Worm (Caenorhabditis elegans) whole organism, young adult: ENCODE data around the gene Y55H10A.2.

Experiments used
- B0035.1 ChIP-seq: sonication (generic microtip); optimal IDR thresholded peaks from 2 replicates; lab custom pipeline; 2016; ENCODE audit warnings: missing genetic modification characterization, mild to moderate bottlenecking, missing compliant biosample characterization, missing genotype, missing genetic modification reagents
- C06A6.2 ChIP-seq: fragments of 200-800 bp; sonication (Bioruptor generic); conservative IDR thresholded peaks from 2 replicates; pipeline ENCODE4 v1.3.6; 2022; ENCODE audit warnings: missing genetic modification characterization, missing compliant biosample characterization
- F10E7.11 ChIP-seq: sonication (generic microtip); optimal IDR thresholded peaks from 2 replicates; lab custom pipeline; 2017; ENCODE audit warnings: mild to moderate bottlenecking, missing genetic modification characterization, moderate library complexity, missing compliant biosample characterization
- F22D6.2 ChIP-seq: sonication (generic microtip); optimal IDR thresholded peaks from 2 replicates; lab custom pipeline; 2016; ENCODE audit warnings: mild to moderate bottlenecking, missing genetic modification characterization, missing compliant biosample characterization
- F23B12.7 ChIP-seq: sonication (generic microtip); optimal IDR thresholded peaks from 2 replicates; lab custom pipeline; 2017; ENCODE audit warnings: missing genetic modification characterization, mild to moderate bottlenecking, missing compliant biosample characterization, antibody characterized with exemption, moderate library complexity; ENCODE audit not compliant: insufficient read depth
- F37B4.10 ChIP-seq: fragments of 200-800 bp; sonication (Bioruptor generic); IDR thresholded peaks from 2 replicates; pipeline ENCODE4 v1.3.6; 2022; ENCODE audit warnings: missing genetic modification characterization, missing compliant biosample characterization
- F52B5.7 ChIP-seq: sonication (generic microtip); optimal IDR thresholded peaks from 2 replicates; lab custom pipeline; 2016; ENCODE audit warnings: mild to moderate bottlenecking, missing genetic modification characterization, missing compliant biosample characterization
- F55B11.4 ChIP-seq: sonication (generic microtip); optimal IDR thresholded peaks from 2 replicates; lab custom pipeline; 2016; ENCODE audit warnings: missing compliant biosample characterization, missing genetic modification characterization, borderline replicate concordance; ENCODE audit not compliant: insufficient read depth
- K12H6.12 ChIP-seq: fragments of 200-800 bp; sonication (Bioruptor generic); optimal IDR thresholded peaks from 2 replicates; lab custom pipeline; 2018; ENCODE audit warnings: mild to moderate bottlenecking, missing genetic modification characterization, missing compliant biosample characterization
- Y53F4B.3 ChIP-seq: fragments of 200-800 bp; sonication (Bioruptor generic); IDR thresholded peaks from 2 replicates; pipeline ENCODE4 v1.3.6; 2022; ENCODE audit warnings: missing genetic modification reagents, missing genetic modification characterization, missing compliant biosample characterization
- Y56A3A.18 ChIP-seq: fragments of 200-800 bp; sonication (Bioruptor generic); IDR thresholded peaks from 2 replicates; pipeline ENCODE4 v1.3.6; 2022; ENCODE audit warnings: missing genetic modification reagents, missing genetic modification characterization, missing compliant biosample characterization
- Y67H2A.10 ChIP-seq: fragments of 200-800 bp; sonication (Bioruptor generic); conservative IDR thresholded peaks from 2 replicates; pipeline ENCODE4 v1.3.6; 2022; ENCODE audit warnings: missing genetic modification reagents, missing genetic modification characterization, missing compliant biosample characterization
- Y79H2A.3 ChIP-seq: fragments of 200-800 bp; sonication (Bioruptor generic); conservative IDR thresholded peaks from 2 replicates; pipeline ENCODE4 v1.3.6; 2022; ENCODE audit warnings: missing genetic modification reagents, missing genetic modification characterization, missing compliant biosample characterization
- ZK185.1 ChIP-seq: sonication (generic microtip); optimal IDR thresholded peaks from 2 replicates; lab custom pipeline; 2016; ENCODE audit warnings: mild to moderate bottlenecking, missing genetic modification characterization, missing compliant biosample characterization; ENCODE audit not compliant: poor library complexity, severe bottlenecking
- akir-1 ChIP-seq: fragments of 200-800 bp; sonication (Bioruptor generic); optimal IDR thresholded peaks from 2 replicates; lab custom pipeline; 2018; ENCODE audit warnings: mild to moderate bottlenecking, missing genetic modification characterization, moderate library complexity, missing compliant biosample characterization
- atf-7 ChIP-seq: sonication (generic microtip); optimal IDR thresholded peaks from 2 replicates; lab custom pipeline; 2017; ENCODE audit warnings: mild to moderate bottlenecking, missing genetic modification characterization, missing compliant biosample characterization
- ccch-3 ChIP-seq: fragments of 200-800 bp; sonication (Bioruptor generic); optimal IDR thresholded peaks from 2 replicates; lab custom pipeline; 2018; ENCODE audit warnings: mild to moderate bottlenecking, missing genetic modification characterization, missing compliant biosample characterization
- ceh-100 ChIP-seq: fragments of 200-800 bp; sonication (Bioruptor generic); IDR thresholded peaks from 2 replicates; pipeline ENCODE4 v1.3.6; 2022; ENCODE audit warnings: missing genetic modification reagents, missing genetic modification characterization, missing compliant biosample characterization
- ceh-79 ChIP-seq: sonication (generic microtip); optimal IDR thresholded peaks from 2 replicates; lab custom pipeline; 2017; ENCODE audit warnings: mild to moderate bottlenecking, missing genetic modification characterization, missing compliant biosample characterization
- dpff-1 ChIP-seq: sonication (generic microtip); optimal IDR thresholded peaks from 2 replicates; lab custom pipeline; 2017; ENCODE audit warnings: mild to moderate bottlenecking, missing genetic modification characterization, missing compliant biosample characterization
- ets-4 ChIP-seq: fragments of 200-800 bp; sonication (Bioruptor generic); optimal IDR thresholded peaks from 2 replicates; lab custom pipeline; 2018; ENCODE audit warnings: mild to moderate bottlenecking, missing genetic modification characterization, missing compliant biosample characterization
- fkh-3 ChIP-seq: sonication (generic microtip); optimal IDR thresholded peaks from 2 replicates; lab custom pipeline; 2016; ENCODE audit warnings: mild to moderate bottlenecking, missing genetic modification characterization, missing compliant biosample characterization
- him-1 ChIP-seq: sonication (generic microtip); optimal IDR thresholded peaks from 2 replicates; lab custom pipeline; 2016; ENCODE audit warnings: missing genotype, missing genetic modification reagents, missing genetic modification characterization, missing compliant biosample characterization
- hlh-12 ChIP-seq: sonication (generic microtip); optimal IDR thresholded peaks from 2 replicates; lab custom pipeline; 2016; ENCODE audit warnings: missing genetic modification characterization, missing compliant biosample characterization
- hlh-26 ChIP-seq: fragments of 200-800 bp; sonication (Bioruptor generic); conservative IDR thresholded peaks from 2 replicates; pipeline ENCODE4 v1.3.6; 2022; ENCODE audit warnings: missing genetic modification reagents, missing genetic modification characterization, missing compliant biosample characterization
- let-526 ChIP-seq: fragments of 200-800 bp; sonication (Bioruptor generic); IDR thresholded peaks from 2 replicates; pipeline ENCODE4 v1.3.6; 2022; ENCODE audit warnings: missing genetic modification reagents, missing genetic modification characterization, missing compliant biosample characterization
- lin-35 ChIP-seq, 3 experiments: fragments of 150-350 bp in 2 of 3; sonication (generic microtip) in 1 of 3; optimal IDR thresholded peaks; 2 replicates each; lab custom pipeline; 2014 to 2018; ENCODE audit warnings: missing biosample characterization in 3 of 3, missing genetic modification characterization in 3 of 3, missing genetic modification reagents in 3 of 3
- lin-54 ChIP-seq: fragments of 200-800 bp; sonication (Bioruptor generic); optimal IDR thresholded peaks from 2 replicates; lab custom pipeline; 2018; ENCODE audit warnings: mild to moderate bottlenecking, missing genetic modification characterization, missing compliant biosample characterization
- lsy-27 ChIP-seq: sonication (generic microtip); optimal IDR thresholded peaks from 2 replicates; lab custom pipeline; 2017; ENCODE audit warnings: missing genetic modification characterization, mild to moderate bottlenecking, missing compliant biosample characterization, antibody characterized with exemption, missing genotype, borderline replicate concordance; ENCODE audit not compliant: insufficient read depth
- madf-8 ChIP-seq: fragments of 200-800 bp; sonication (Bioruptor generic); conservative IDR thresholded peaks from 2 replicates; pipeline ENCODE4 v1.3.6; 2022; ENCODE audit warnings: missing genetic modification reagents, missing genetic modification characterization, missing compliant biosample characterization
- mel-28 ChIP-seq: sonication (generic microtip); optimal IDR thresholded peaks from 2 replicates; lab custom pipeline; 2016; ENCODE audit warnings: borderline replicate concordance, mild to moderate bottlenecking, missing genetic modification characterization, missing compliant biosample characterization
- mes-4 ChIP-seq: sonication (generic microtip); optimal IDR thresholded peaks from 2 replicates; lab custom pipeline; 2016; ENCODE audit warnings: missing genotype, missing genetic modification characterization, missing compliant biosample characterization
- nfya-2 ChIP-seq: fragments of 200-800 bp; sonication (Bioruptor generic); IDR thresholded peaks from 2 replicates; pipeline ENCODE4 v1.3.6; 2022; ENCODE audit warnings: missing genetic modification reagents, missing genetic modification characterization, missing compliant biosample characterization
- nfyb-1 ChIP-seq: fragments of 200-800 bp; sonication (Bioruptor generic); IDR thresholded peaks from 2 replicates; pipeline ENCODE4 v1.3.6; 2022; ENCODE audit warnings: missing genetic modification reagents, missing genetic modification characterization, missing compliant biosample characterization
- nhr-120 ChIP-seq: fragments of 200-800 bp; sonication (Bioruptor generic); IDR thresholded peaks from 2 replicates; pipeline ENCODE4 v1.3.6; 2022; ENCODE audit warnings: missing genetic modification characterization, missing compliant biosample characterization
- nhr-179 ChIP-seq: sonication (generic microtip); optimal IDR thresholded peaks from 2 replicates; lab custom pipeline; 2016; ENCODE audit warnings: mild to moderate bottlenecking, missing genetic modification characterization, missing compliant biosample characterization
- nhr-27 ChIP-seq: fragments of 200-800 bp; sonication (Bioruptor generic); optimal IDR thresholded peaks from 2 replicates; lab custom pipeline; 2018; ENCODE audit warnings: mild to moderate bottlenecking, missing genetic modification characterization, moderate library complexity, missing compliant biosample characterization
- pbrm-1 ChIP-seq: fragments of 200-800 bp; sonication (Bioruptor generic); IDR thresholded peaks from 2 replicates; pipeline ENCODE4 v1.3.6; 2022; ENCODE audit warnings: missing genetic modification reagents, missing genetic modification characterization, missing compliant biosample characterization
- rcor-1 ChIP-seq: fragments of 200-800 bp; sonication (Bioruptor generic); IDR thresholded peaks from 2 replicates; pipeline ENCODE4 v1.3.6; 2022; ENCODE audit warnings: missing genetic modification reagents, missing genetic modification characterization, missing compliant biosample characterization
- rpc-1 ChIP-seq, 2 experiments: fragments of 150-350 bp in 1 of 2; sonication (generic microtip) in 1 of 2; optimal IDR thresholded peaks; 2 replicates each; lab custom pipeline; 2014 to 2018; ENCODE audit warnings: missing biosample characterization in 1 of 2, missing genetic modification characterization in 1 of 2, missing genetic modification reagents in 1 of 2, missing genotype in 1 of 2
- snpc-1.3 ChIP-seq: sonication (generic microtip); optimal IDR thresholded peaks from 2 replicates; lab custom pipeline; 2017; ENCODE audit warnings: missing genetic modification characterization, mild to moderate bottlenecking, missing compliant biosample characterization, antibody characterized with exemption, moderate library complexity, missing genotype, missing genetic modification reagents; ENCODE audit not compliant: insufficient read depth
- snpc-4 ChIP-seq, 5 experiments: fragments of 150-350 bp in 1 of 5; sonication (generic microtip) in 4 of 5; optimal IDR thresholded peaks; 2 replicates each; lab custom pipeline; 2014 to 2018; ENCODE audit warnings: missing genetic modification characterization in 5 of 5, missing biosample characterization in 3 of 5, antibody characterized with exemption in 2 of 5, mild to moderate bottlenecking in 2 of 5, missing compliant biosample characterization in 2 of 5, missing genotype in 2 of 5, moderate library complexity in 2 of 5, missing genetic modification reagents in 1 of 5
- somi-1 ChIP-seq: fragments of 200-800 bp; sonication (Bioruptor generic); optimal IDR thresholded peaks from 2 replicates; lab custom pipeline; 2018; ENCODE audit warnings: mild to moderate bottlenecking, missing genetic modification characterization, missing compliant biosample characterization
- unc-130 ChIP-seq: sonication (generic microtip); optimal IDR thresholded peaks from 2 replicates; lab custom pipeline; 2016; ENCODE audit warnings: missing genetic modification reagents, missing genetic modification characterization, missing compliant biosample characterization
- xnd-1 ChIP-seq: sonication (generic microtip); optimal IDR thresholded peaks from 2 replicates; lab custom pipeline; 2016; ENCODE audit warnings: missing genotype, missing genetic modification reagents, missing genetic modification characterization, missing compliant biosample characterization
- ztf-18 ChIP-seq: sonication (generic microtip); optimal IDR thresholded peaks from 2 replicates; lab custom pipeline; 2016; ENCODE audit warnings: missing genotype, mild to moderate bottlenecking, missing genetic modification characterization, missing compliant biosample characterization

The Y55H10A.2 gene

DNA sequence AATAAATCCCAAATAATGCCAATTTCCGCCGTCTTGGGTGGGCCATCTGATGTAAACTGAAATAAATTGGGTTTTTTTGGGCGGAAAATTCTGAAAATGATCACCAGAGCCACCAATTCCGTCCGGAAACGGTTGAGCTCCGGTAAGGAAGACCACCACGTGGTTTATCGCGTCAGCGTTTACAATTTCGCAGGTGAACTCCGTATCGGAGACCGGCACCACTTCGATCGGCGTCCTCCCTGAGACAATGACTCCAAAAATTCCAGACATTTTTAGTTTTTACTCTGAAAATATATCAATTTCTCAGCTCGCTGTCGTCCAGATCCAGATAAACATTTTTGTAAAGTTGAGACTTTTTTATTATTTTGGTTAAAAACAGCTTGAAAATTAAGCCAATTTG is 26.7 kb upstream of the Y55H10A.2 start, which contains the start of gene F42A6.6 (continued):
- peak; percentile 32 for TF ChIP-seq xnd-1
- peak; percentile 61 for TF ChIP-seq dpff-1 (tag; lab: Kevin White, UChicago)
- no peak for TF ChIP-seq F22D6.2 (tag; lab: Kevin White, UChicago)
- TF ChIP-seq C06A6.2 (GFP tag; lab: Robert Waterston, UW): 0 out of 2 replicates have a peak, but pooled peaks have one; percentile 16
- TF ChIP-seq ccch-3 (GFP tag; lab: Kevin White, UChicago): no peak
- peak; percentile 29 for TF ChIP-seq snpc-4 (GFP tag; optimal IDR thresholded peaks at IDR 0.05; lab: Kevin White, UChicago)
- TF ChIP-seq snpc-4 (tag; optimal IDR thresholded peaks at IDR 0.05; lab: Kevin White, UChicago): peak in 2 of 4 experiments; percentile 55 to 68
- peak; percentile 93 for TF ChIP-seq F52B5.7 (tag; lab: Kevin White, UChicago)
- TF ChIP-seq fkh-3: peak; percentile 87
- peak in 2 of 3 experiments; percentile 12 to 43 for TF ChIP-seq lin-35 (GFP tag; optimal IDR thresholded peaks at IDR 0.05; lab: Kevin White, UChicago)
- TF ChIP-seq akir-1 (GFP tag; lab: Kevin White, UChicago): no peak
- peak; percentile 51 for TF ChIP-seq K12H6.12 (tag; lab: Kevin White, UChicago)
- TF ChIP-seq F10E7.11 (tag; lab: Kevin White, UChicago): peak; percentile 66
- TF ChIP-seq nhr-120: 0 out of 2 replicates have a peak, but pooled peaks have one; percentile 79
- TF ChIP-seq pbrm-1: peak; percentile 83
- TF ChIP-seq nfyb-1 (GFP tag; lab: Robert Waterston, UW): peak; percentile 82
- TF ChIP-seq Y53F4B.3 (GFP tag; lab: Robert Waterston, UW): no peak
- peak; percentile 46 for TF ChIP-seq snpc-1.3 (tag; lab: Kevin White, UChicago)
- TF ChIP-seq Y56A3A.18 (GFP tag; lab: Robert Waterston, UW): peak; percentile 83; the same call in 1 of the 2 replicates
- peak; percentile 72 for TF ChIP-seq somi-1
- TF ChIP-seq ceh-100 (GFP tag; lab: Robert Waterston, UW): peak; percentile 72
- peak; percentile 15 for TF ChIP-seq him-1 (tag; lab: Kevin White, UChicago)
- no peak for TF ChIP-seq F37B4.10 (GFP tag; lab: Robert Waterston, UW)
- peak; percentile 75 for TF ChIP-seq rcor-1 (GFP tag; lab: Robert Waterston, UW)
- TF ChIP-seq hlh-26 (GFP tag; lab: Robert Waterston, UW): no peak
- TF ChIP-seq let-526 (GFP tag; lab: Robert Waterston, UW): peak; percentile 46; the same call in 1 of the 2 replicates
- no peak for TF ChIP-seq rpc-1 (optimal IDR thresholded peaks at IDR 0.05; lab: Kevin White, UChicago)
- TF ChIP-seq rpc-1 (tag; optimal IDR thresholded peaks at IDR 0.05; lab: Kevin White, UChicago): peak; percentile 10
- no peak; the same call in 1 of the 2 replicates for TF ChIP-seq nfya-2
- TF ChIP-seq atf-7 (tag; lab: Kevin White, UChicago): peak; percentile 78
- TF ChIP-seq lin-54: peak; percentile 67
- peak; percentile 26 for TF ChIP-seq mes-4 (tag; lab: Kevin White, UChicago)
- TF ChIP-seq Y67H2A.10 (GFP tag; lab: Robert Waterston, UW): no peak
- TF ChIP-seq madf-8 (GFP tag; lab: Robert Waterston, UW): peak; percentile 41; the same call in 1 of the 2 replicates
- TF ChIP-seq mel-28 (tag; lab: Kevin White, UChicago): peak; percentile 41
- peak; percentile 92 for TF ChIP-seq ceh-79 (tag; lab: Kevin White, UChicago)
- no peak for TF ChIP-seq F55B11.4 (tag; lab: Kevin White, UChicago)
- peak; percentile 78 for TF ChIP-seq nhr-27 (tag; lab: Kevin White, UChicago)
- peak; percentile 92 for TF ChIP-seq Y79H2A.3 (GFP tag; lab: Robert Waterston, UW)
- TF ChIP-seq nhr-179 (tag; lab: Kevin White, UChicago): peak; percentile 14
- TF ChIP-seq ztf-18 (tag; lab: Kevin White, UChicago): peak; percentile 37
- TF ChIP-seq F23B12.7 (tag; lab: Kevin White, UChicago): peak; percentile 48
- TF ChIP-seq lsy-27 (tag; lab: Kevin White, UChicago): no peak
- TF ChIP-seq hlh-12 (tag; lab: Kevin White, UChicago): no peak
- TF ChIP-seq B0035.1 (tag; lab: Kevin White, UChicago): peak; percentile 57
- peak; percentile 78 for TF ChIP-seq unc-130 (GFP tag; lab: Kevin White, UChicago)
- TF ChIP-seq ets-4 (GFP tag; lab: Kevin White, UChicago): peak; percentile 22
- no peak for TF ChIP-seq ZK185.1
